Fruit fly (Drosophila melanogaster): ENCODE measurements around the gene atms.

atms gene

DNA sequence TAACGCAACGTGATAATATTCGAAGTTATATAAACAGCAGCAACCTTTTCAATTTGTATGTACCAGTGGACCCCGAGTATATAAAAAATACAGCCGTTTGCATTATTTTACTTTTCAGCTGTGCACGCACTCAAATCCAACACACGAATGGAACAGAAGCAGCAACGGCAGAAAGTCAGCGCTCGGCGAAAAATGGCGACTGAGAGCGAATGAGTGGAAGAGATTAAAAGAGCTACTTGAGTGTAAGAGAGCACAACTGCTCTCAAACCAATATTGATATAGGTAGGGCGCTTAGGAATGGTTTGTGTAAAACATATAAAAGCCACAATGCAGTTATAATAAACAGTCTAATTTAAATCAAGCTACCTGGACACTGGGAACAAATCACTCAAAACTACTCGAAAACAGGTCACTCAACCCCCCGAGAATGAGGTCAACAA lies 56.5 kb downstream of the atms start (continued):
- TF ChIP-seq GATAe (GFP tag; conservative IDR thresholded peaks at IDR 0.05) (no peak), CG33557 (GFP tag; optimal IDR thresholded peaks at IDR 0.05) (peak; percentile 68), CG43689 (GFP tag; IDR thresholded peaks at IDR 0.05) (no peak), CG2199 (GFP tag; IDR thresholded peaks at IDR 0.05) (no peak), CG18262 (tag; optimal IDR thresholded peaks at IDR 0.05) (peak; percentile 59), CG30020 (tag; optimal IDR thresholded peaks at IDR 0.05) (no peak), CG10462 (GFP tag; optimal IDR thresholded peaks at IDR 0.05) (peak; percentile 34), CG9609 (GFP tag; optimal IDR thresholded peaks at IDR 0.05) (peak; percentile 32), CG10543 (GFP tag; optimal IDR thresholded peaks at IDR 0.05) (peak; percentile 73), CG9727 (GFP tag; optimal IDR thresholded peaks at IDR 0.05) (peak; percentile 69), Med (GFP tag) (peak; percentile 96), CG7963 (GFP tag; IDR thresholded peaks at IDR 0.05; ENCODE audit: partially characterized antibody) (no peak), CG2116 (GFP tag; optimal IDR thresholded peaks at IDR 0.05) (peak; percentile 42), phol (tag; optimal IDR thresholded peaks at IDR 0.05) (peak; percentile 35), Dip2 (GFP tag; IDR thresholded peaks at IDR 0.05) (no peak), CG12659 (GFP tag; optimal IDR thresholded peaks at IDR 0.05) (peak; percentile 66), CG12104 (GFP tag; optimal IDR thresholded peaks at IDR 0.05) (peak; percentile 47), cato (GFP tag; optimal IDR thresholded peaks at IDR 0.05; ENCODE audit: borderline replicate concordance) (no peak), CG8359 (GFP tag; optimal IDR thresholded peaks at IDR 0.05; ENCODE audit: borderline replicate concordance) (peak; percentile 49), CG8924 (tag; optimal IDR thresholded peaks at IDR 0.05) (peak; percentile 84), Max (GFP tag; optimal IDR thresholded peaks at IDR 0.05) (peak; percentile 64), bsh (GFP tag; optimal IDR thresholded peaks at IDR 0.05) (peak; percentile 15 to 66), CG32767 (GFP tag; IDR thresholded peaks at IDR 0.05) (no peak), BEAF-32 (GFP tag; optimal IDR thresholded peaks at IDR 0.05) (no peak), CG34376 (GFP tag; optimal IDR thresholded peaks at IDR 0.05) (peak; percentile 85), ap (GFP tag; IDR thresholded peaks at IDR 0.05) (no peak), CG17568 (GFP tag; optimal IDR thresholded peaks at IDR 0.05) (peak; percentile 90), esg (GFP tag; conservative IDR thresholded peaks at IDR 0.05) (no peak), hb (GFP tag; IDR thresholded peaks at IDR 0.05; ENCODE audit: partially characterized antibody) (no peak), E2f2 (GFP tag; IDR thresholded peaks at IDR 0.05) (peak; percentile 29; the same call in 1 of the 2 replicates), kay (GFP tag; optimal IDR thresholded peaks at IDR 0.05) (peak; percentile 3), ase (GFP tag; IDR thresholded peaks at IDR 0.05) (peak; percentile 14; the same call in 1 of the 3 replicates), dmrt99B (tag; optimal IDR thresholded peaks at IDR 0.05) (peak; percentile 58), CG18599 (GFP tag; optimal IDR thresholded peaks at IDR 0.05) (peak; percentile 70), NC2β (GFP tag; optimal IDR thresholded peaks at IDR 0.05) (peak; percentile 60), CG10959 (GFP tag; IDR thresholded peaks at IDR 0.05) (no peak), disco-r (GFP tag; optimal IDR thresholded peaks at IDR 0.05) (peak; percentile 54), sens (GFP tag) (peak; percentile 96), CG11696 (GFP tag; IDR thresholded peaks at IDR 0.05) (no peak; the same call in 1 of the 2 replicates), Dip3 (GFP tag; optimal IDR thresholded peaks at IDR 0.05) (no peak), Optix (GFP tag; IDR thresholded peaks at IDR 0.05) (no peak), CG14050 (GFP tag; IDR thresholded peaks at IDR 0.05) (no peak), Sox100B (GFP tag; optimal IDR thresholded peaks at IDR 0.05) (peak; percentile 74), CG1792 (GFP tag; optimal IDR thresholded peaks at IDR 0.05) (peak; percentile 82), CkIIα-i1 (GFP tag; IDR thresholded peaks at IDR 0.05) (no peak), CG7928 (GFP tag; optimal IDR thresholded peaks at IDR 0.05) (no peak), Dll (GFP tag; IDR thresholded peaks at IDR 0.05; ENCODE audit: partially characterized antibody) (0 out of 4 replicates have a peak, but pooled peaks have one; percentile 37), CG13424 (tag; optimal IDR thresholded peaks at IDR 0.05) (peak; percentile 29), CG6791 (GFP tag; IDR thresholded peaks at IDR 0.05; ENCODE audit: partially characterized antibody) (no peak), Xrp1 (GFP tag; IDR thresholded peaks at IDR 0.05) (peak; percentile 54)
